Worm (Caenorhabditis elegans) whole organism, L1 larva: ENCODE results near the gene madf-4.

Source experiments
- aha-1 ChIP-seq: fragments of 150-350 bp; optimal IDR thresholded peaks from 2 replicates; lab custom pipeline; 2014; ENCODE audit warnings: missing biosample characterization, missing genetic modification characterization
- lin-15B ChIP-seq: fragments of 150-350 bp; sonication (generic microtip); optimal IDR thresholded peaks from 3 replicates; lab custom pipeline; 2014; ENCODE audit warnings: missing biosample characterization, missing genetic modification characterization
- sptf-1 ChIP-seq: fragments of 150-350 bp; optimal IDR thresholded peaks from 2 replicates; lab custom pipeline; 2014; ENCODE audit warnings: missing biosample characterization, missing genetic modification characterization
- unc-98 ChIP-seq: fragments of 200-800 bp; sonication (Bioruptor generic); IDR thresholded peaks from 2 replicates; pipeline ENCODE4 v1.3.6; 2022; ENCODE audit warnings: missing genetic modification characterization, missing compliant biosample characterization
- xbp-1 ChIP-seq: sonication (generic microtip); optimal IDR thresholded peaks from 2 replicates; lab custom pipeline; 2016; ENCODE audit warnings: missing genetic modification characterization, missing compliant biosample characterization

ce11 chrV:9987688-9988087 lies 25.4 kb upstream of the madf-4 start, which contains the start of gene C27H6.8:
- TF ChIP-seq lin-15B (tag; lab: Kevin White, UChicago) (no peak), unc-98 (GFP tag; lab: Robert Waterston, UW) (no peak), sptf-1 (no peak), xbp-1 (no peak), aha-1 (tag; lab: Kevin White, UChicago) (no peak)
